Worm (Caenorhabditis elegans): Measurements from ENCODE around the gene ZK666.14.

Gene ZK666.14

DNA sequence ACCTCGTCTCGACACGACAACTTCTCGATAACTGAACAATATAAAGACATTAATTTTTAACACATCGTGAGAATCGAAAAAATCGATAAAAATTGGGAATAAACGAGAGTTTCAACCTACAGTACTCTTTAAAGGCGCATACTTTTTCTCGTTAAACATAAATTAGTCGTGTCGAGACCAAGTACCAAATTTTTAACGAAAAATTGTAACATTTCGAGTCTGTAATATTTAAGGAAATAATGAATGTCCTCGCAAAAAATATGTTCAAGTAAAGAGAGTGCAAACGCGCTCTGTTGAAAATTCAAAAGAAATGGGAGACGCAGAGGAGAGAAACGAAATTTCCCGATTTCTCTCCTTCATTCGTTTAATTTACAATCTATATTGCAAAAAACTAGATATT is 44.2 kb upstream of the ZK666.14 start (continued):
- no peak for TF ChIP-seq F10B5.3 (tag; optimal IDR thresholded peaks at IDR 0.05)
- TF ChIP-seq daf-8 (GFP tag; IDR thresholded peaks at IDR 0.05): no peak
- peak; percentile 64 for TF ChIP-seq aha-1 (tag)
- peak; percentile 31 for TF ChIP-seq hlh-30 (tag; optimal IDR thresholded peaks at IDR 0.05; ENCODE audit: insufficient read depth)
- TF ChIP-seq gei-8 (GFP tag; optimal IDR thresholded peaks at IDR 0.05): no peak
- no peak for TF ChIP-seq mdl-1 (tag; optimal IDR thresholded peaks at IDR 0.05)
- TF ChIP-seq pha-4 (GFP tag; IDR thresholded peaks at IDR 0.05): no peak
- no peak for TF ChIP-seq pha-4 (tag; optimal IDR thresholded peaks at IDR 0.05)
- no peak for TF ChIP-seq hlh-11 (tag; optimal IDR thresholded peaks at IDR 0.05)
- no peak for TF ChIP-seq ces-1 (GFP tag; optimal IDR thresholded peaks at IDR 0.05)
- TF ChIP-seq zfp-3 (GFP tag; conservative IDR thresholded peaks at IDR 0.05): peak; percentile 47; the same call in 1 of the 2 replicates
- TF ChIP-seq dmd-8 (GFP tag; IDR thresholded peaks at IDR 0.05): no peak
- no peak for TF ChIP-seq nhr-111 (GFP tag; optimal IDR thresholded peaks at IDR 0.05)
- no peak for TF ChIP-seq lir-3 (tag; optimal IDR thresholded peaks at IDR 0.05)
- no peak for TF ChIP-seq nhr-76 (tag; optimal IDR thresholded peaks at IDR 0.05)
- no peak for TF ChIP-seq hif-1 (tag; optimal IDR thresholded peaks at IDR 0.05)
- peak; percentile 72 for TF ChIP-seq sdz-12 (GFP tag; optimal IDR thresholded peaks at IDR 0.05)
- no peak for TF ChIP-seq zag-1 (tag; optimal IDR thresholded peaks at IDR 0.05)
- no peak for TF ChIP-seq arid-1 (GFP tag; conservative IDR thresholded peaks at IDR 0.05)
- TF ChIP-seq Y5F2A.4 (GFP tag; optimal IDR thresholded peaks at IDR 0.05): no peak
- TF ChIP-seq nhr-102 (tag; optimal IDR thresholded peaks at IDR 0.05): peak; percentile 0
- TF ChIP-seq snpc-1.2 (GFP tag; IDR thresholded peaks at IDR 0.05): no peak
- TF ChIP-seq egl-27 (tag; optimal IDR thresholded peaks at IDR 0.05): no peak
- TF ChIP-seq egl-43 (GFP tag; IDR thresholded peaks at IDR 0.05): no peak
- peak; percentile 27 for TF ChIP-seq dve-1 (tag; optimal IDR thresholded peaks at IDR 0.05; ENCODE audit: insufficient read depth)
- TF ChIP-seq madf-9 (GFP tag; conservative IDR thresholded peaks at IDR 0.05): no peak
- peak; percentile 44 for TF ChIP-seq nhr-11 (tag; optimal IDR thresholded peaks at IDR 0.05)
- no peak for TF ChIP-seq daf-16 (GFP tag; optimal IDR thresholded peaks at IDR 0.05)
- peak; percentile 8 for TF ChIP-seq daf-16 (tag; optimal IDR thresholded peaks at IDR 0.05)
- TF ChIP-seq zip-2 (tag; optimal IDR thresholded peaks at IDR 0.05): no peak
- 0 out of 2 replicates have a peak, but pooled peaks have one; percentile 25 for TF ChIP-seq Y48G9A.11 (GFP tag; IDR thresholded peaks at IDR 0.05)
- no peak for TF ChIP-seq attf-4 (tag; optimal IDR thresholded peaks at IDR 0.05)
- TF ChIP-seq fos-1 (tag; optimal IDR thresholded peaks at IDR 0.05): no peak
- TF ChIP-seq lin-39 (tag; optimal IDR thresholded peaks at IDR 0.05): no peak
- TF ChIP-seq T20F7.1 (GFP tag; optimal IDR thresholded peaks at IDR 0.05): no peak
- no peak for TF ChIP-seq ZK337.2 (GFP tag; IDR thresholded peaks at IDR 0.05)
- TF ChIP-seq pqm-1 (tag; optimal IDR thresholded peaks at IDR 0.05): no peak
- no peak for TF ChIP-seq skn-1 (tag; optimal IDR thresholded peaks at IDR 0.05)
- TF ChIP-seq lin-38 (GFP tag; IDR thresholded peaks at IDR 0.05): peak; percentile 72
- no peak for TF ChIP-seq nhr-10 (tag; optimal IDR thresholded peaks at IDR 0.05)
- TF ChIP-seq ceh-28 (tag; optimal IDR thresholded peaks at IDR 0.05): no peak
- no peak for TF ChIP-seq tag-97 (GFP tag; IDR thresholded peaks at IDR 0.05)
- TF ChIP-seq hmg-1.1 (GFP tag; IDR thresholded peaks at IDR 0.05): no peak
- TF ChIP-seq nhr-6 (tag; optimal IDR thresholded peaks at IDR 0.05): no peak
- TF ChIP-seq mep-1 (tag; optimal IDR thresholded peaks at IDR 0.05): peak; percentile 68
- TF ChIP-seq F44E2.7 (GFP tag; IDR thresholded peaks at IDR 0.05): no peak
- TF ChIP-seq ama-1 (optimal IDR thresholded peaks at IDR 0.05): peak; percentile 56
- TF ChIP-seq T26A8.4 (GFP tag; IDR thresholded peaks at IDR 0.05): no peak
- TF ChIP-seq Y105C5A.15 (GFP tag; IDR thresholded peaks at IDR 0.05): no peak
- TF ChIP-seq nhr-28 (tag; optimal IDR thresholded peaks at IDR 0.05): no peak
- no peak for TF ChIP-seq Y75B8A.6 (GFP tag; IDR thresholded peaks at IDR 0.05)
- no peak for TF ChIP-seq nhr-77 (tag; optimal IDR thresholded peaks at IDR 0.05)
- TF ChIP-seq F49E8.2 (tag; optimal IDR thresholded peaks at IDR 0.05; ENCODE audit: borderline replicate concordance): no peak
- no peak for TF ChIP-seq daf-19 (GFP tag; conservative IDR thresholded peaks at IDR 0.05)

Data from whole organism, L4 larva.